Worm (Caenorhabditis elegans): ENCODE measurements around the gene T01D1.8.

- no peak for TF ChIP-seq nhr-12 (tag; optimal IDR thresholded peaks at IDR 0.05)
- no peak for TF ChIP-seq lsy-2 (tag; optimal IDR thresholded peaks at IDR 0.05)
Measured at ce11 chrII:162182-162581, 24.4 kb upstream of the T01D1.8 start, which contains the start of gene etr-1.
